Worm (Caenorhabditis elegans) whole organism, young adult: ENCODE results near the gene faah-2.
A peak's percentile ranks its signal among the peaks of the same experiment; 100 is the strongest.

Experiments used
- B0019.2 ChIP-seq: fragments of 200-800 bp; sonication (Bioruptor generic); conservative IDR thresholded peaks from 2 replicates; pipeline ENCODE4 v1.3.6; 2022; ENCODE audit warnings: missing genetic modification reagents, missing genetic modification characterization, missing compliant biosample characterization
- C06A6.2 ChIP-seq: fragments of 200-800 bp; sonication (Bioruptor generic); conservative IDR thresholded peaks from 2 replicates; pipeline ENCODE4 v1.3.6; 2022; ENCODE audit warnings: missing genetic modification characterization, missing compliant biosample characterization
- F23B12.7 ChIP-seq: sonication (generic microtip); optimal IDR thresholded peaks from 2 replicates; lab custom pipeline; 2017; ENCODE audit warnings: missing genetic modification characterization, mild to moderate bottlenecking, missing compliant biosample characterization, antibody characterized with exemption, moderate library complexity; ENCODE audit not compliant: insufficient read depth
- F39B2.1 ChIP-seq: fragments of 200-800 bp; sonication (Bioruptor generic); IDR thresholded peaks from 2 replicates; pipeline ENCODE4 v1.3.6; 2022; ENCODE audit warnings: missing genetic modification reagents, missing genetic modification characterization, missing compliant biosample characterization
- F49E8.2 ChIP-seq: sonication (generic microtip); optimal IDR thresholded peaks from 3 replicates; lab custom pipeline; 2017; ENCODE audit warnings: missing genetic modification characterization, mild to moderate bottlenecking, missing compliant biosample characterization, antibody characterized with exemption, moderate library complexity; ENCODE audit not compliant: insufficient read depth
- F57A8.1 ChIP-seq: fragments of 200-800 bp; sonication (Bioruptor generic); optimal IDR thresholded peaks from 2 replicates; lab custom pipeline; 2018; ENCODE audit warnings: mild to moderate bottlenecking, missing genetic modification characterization, moderate library complexity, missing compliant biosample characterization
- Y56A3A.18 ChIP-seq: fragments of 200-800 bp; sonication (Bioruptor generic); IDR thresholded peaks from 2 replicates; pipeline ENCODE4 v1.3.6; 2022; ENCODE audit warnings: missing genetic modification reagents, missing genetic modification characterization, missing compliant biosample characterization
- athp-1 ChIP-seq: sonication (generic microtip); optimal IDR thresholded peaks from 2 replicates; lab custom pipeline; 2017; ENCODE audit warnings: mild to moderate bottlenecking, missing genetic modification characterization, missing compliant biosample characterization
- cebp-1 ChIP-seq, 2 experiments: fragments of 200-800 bp in 1 of 2; sonication (Bioruptor generic) in 1 of 2; sonication (generic microtip) in 1 of 2; IDR thresholded peaks in 1 of 2; optimal IDR thresholded peaks in 1 of 2; 2 replicates each; pipeline versions ENCODE4 v1.3.6 to Lab custom; 2017 to 2022; ENCODE audit warnings: missing compliant biosample characterization in 2 of 2, missing genetic modification characterization in 2 of 2, mild to moderate bottlenecking in 1 of 2, missing genetic modification reagents in 1 of 2, moderate library complexity in 1 of 2
- ceh-100 ChIP-seq: fragments of 200-800 bp; sonication (Bioruptor generic); IDR thresholded peaks from 2 replicates; pipeline ENCODE4 v1.3.6; 2022; ENCODE audit warnings: missing genetic modification reagents, missing genetic modification characterization, missing compliant biosample characterization
- ceh-40 ChIP-seq: fragments of 200-800 bp; sonication (Bioruptor generic); IDR thresholded peaks from 2 replicates; pipeline ENCODE4 v1.3.6; 2022; ENCODE audit warnings: missing genetic modification characterization, missing compliant biosample characterization
- ceh-91 ChIP-seq: fragments of 200-800 bp; sonication (Bioruptor generic); IDR thresholded peaks from 2 replicates; pipeline ENCODE4 v1.3.6; 2022; ENCODE audit warnings: missing genetic modification reagents, missing genetic modification characterization, missing compliant biosample characterization
- die-1 ChIP-seq: sonication (generic microtip); optimal IDR thresholded peaks from 2 replicates; lab custom pipeline; 2016; ENCODE audit warnings: missing genotype, mild to moderate bottlenecking, missing genetic modification characterization, missing compliant biosample characterization
- dpff-1 ChIP-seq: sonication (generic microtip); optimal IDR thresholded peaks from 2 replicates; lab custom pipeline; 2017; ENCODE audit warnings: mild to moderate bottlenecking, missing genetic modification characterization, missing compliant biosample characterization
- efl-1 ChIP-seq: fragments of 150-350 bp; optimal IDR thresholded peaks from 2 replicates; lab custom pipeline; 2014; ENCODE audit warnings: missing biosample characterization, missing genetic modification reagents, missing genetic modification characterization
- ekl-4 ChIP-seq: fragments of 200-800 bp; sonication (Bioruptor generic); IDR thresholded peaks from 2 replicates; pipeline ENCODE4 v1.3.6; 2022; ENCODE audit warnings: missing genetic modification reagents, missing genetic modification characterization, missing compliant biosample characterization
- him-1 ChIP-seq: sonication (generic microtip); optimal IDR thresholded peaks from 2 replicates; lab custom pipeline; 2016; ENCODE audit warnings: missing genotype, missing genetic modification reagents, missing genetic modification characterization, missing compliant biosample characterization
- hrde-1 ChIP-seq: sonication (generic microtip); optimal IDR thresholded peaks from 2 replicates; lab custom pipeline; 2016; ENCODE audit warnings: missing genetic modification characterization, mild to moderate bottlenecking, missing compliant biosample characterization, moderate library complexity, missing genotype, missing genetic modification reagents, borderline replicate concordance
- let-526 ChIP-seq: fragments of 200-800 bp; sonication (Bioruptor generic); IDR thresholded peaks from 2 replicates; pipeline ENCODE4 v1.3.6; 2022; ENCODE audit warnings: missing genetic modification reagents, missing genetic modification characterization, missing compliant biosample characterization
- let-607 ChIP-seq, 2 experiments: fragments of 200-800 bp in 1 of 2; sonication (Bioruptor generic) in 1 of 2; sonication (generic microtip) in 1 of 2; optimal IDR thresholded peaks; 2 replicates each; lab custom pipeline; 2016 to 2018; ENCODE audit warnings: mild to moderate bottlenecking in 2 of 2, missing compliant biosample characterization in 2 of 2, missing genetic modification characterization in 2 of 2, moderate library complexity in 2 of 2, missing genotype in 1 of 2
- lin-26 ChIP-seq: fragments of 200-800 bp; sonication (Bioruptor generic); IDR thresholded peaks from 2 replicates; pipeline ENCODE4 v1.3.6; 2022; ENCODE audit warnings: missing genetic modification reagents, missing genetic modification characterization, missing compliant biosample characterization
- lin-40 ChIP-seq: sonication (generic microtip); optimal IDR thresholded peaks from 2 replicates; lab custom pipeline; 2016; ENCODE audit warnings: missing genetic modification characterization, mild to moderate bottlenecking, missing compliant biosample characterization, missing genotype, missing genetic modification reagents
- lsl-1 ChIP-seq: fragments of 200-800 bp; sonication (Bioruptor generic); optimal IDR thresholded peaks from 2 replicates; lab custom pipeline; 2018; ENCODE audit warnings: mild to moderate bottlenecking, missing genetic modification characterization, moderate library complexity, missing compliant biosample characterization
- madf-10 ChIP-seq: sonication (generic microtip); optimal IDR thresholded peaks from 2 replicates; lab custom pipeline; 2016; ENCODE audit warnings: mild to moderate bottlenecking, missing genetic modification characterization, missing compliant biosample characterization
- madf-6 ChIP-seq: fragments of 200-800 bp; sonication (Bioruptor generic); IDR thresholded peaks from 2 replicates; pipeline ENCODE4 v1.3.6; 2022; ENCODE audit warnings: missing genetic modification reagents, missing genetic modification characterization, missing compliant biosample characterization
- madf-8 ChIP-seq: fragments of 200-800 bp; sonication (Bioruptor generic); conservative IDR thresholded peaks from 2 replicates; pipeline ENCODE4 v1.3.6; 2022; ENCODE audit warnings: missing genetic modification reagents, missing genetic modification characterization, missing compliant biosample characterization
- mcd-1 ChIP-seq: fragments of 200-800 bp; sonication (Bioruptor generic); IDR thresholded peaks from 2 replicates; pipeline ENCODE4 v1.3.6; 2022; ENCODE audit warnings: missing genetic modification reagents, missing genetic modification characterization, missing compliant biosample characterization
- mes-4 ChIP-seq: sonication (generic microtip); optimal IDR thresholded peaks from 2 replicates; lab custom pipeline; 2016; ENCODE audit warnings: missing genotype, missing genetic modification characterization, missing compliant biosample characterization
- nfya-1 ChIP-seq: sonication (generic microtip); optimal IDR thresholded peaks from 2 replicates; lab custom pipeline; 2017; ENCODE audit warnings: antibody characterized with exemption, missing compliant biosample characterization, missing genetic modification characterization, borderline replicate concordance; ENCODE audit not compliant: insufficient read depth
- nhr-179 ChIP-seq: sonication (generic microtip); optimal IDR thresholded peaks from 2 replicates; lab custom pipeline; 2016; ENCODE audit warnings: mild to moderate bottlenecking, missing genetic modification characterization, missing compliant biosample characterization
- pha-4 ChIP-seq: fragments of 150-350 bp; sonication (generic microtip); optimal IDR thresholded peaks from 2 replicates; lab custom pipeline; 2014; ENCODE audit warnings: missing biosample characterization, missing genetic modification reagents, missing genetic modification characterization
- rec-8 ChIP-seq, 2 experiments: sonication (generic microtip); optimal IDR thresholded peaks; 2 replicates each; lab custom pipeline; 2016; ENCODE audit warnings: mild to moderate bottlenecking in 2 of 2, missing genetic modification characterization in 2 of 2, missing genetic modification reagents in 2 of 2, missing genotype in 2 of 2, missing biosample characterization in 1 of 2, missing compliant biosample characterization in 1 of 2, moderate library complexity in 1 of 2
- rpc-1 ChIP-seq, 2 experiments: fragments of 150-350 bp in 1 of 2; sonication (generic microtip) in 1 of 2; optimal IDR thresholded peaks; 2 replicates each; lab custom pipeline; 2014 to 2018; ENCODE audit warnings: missing biosample characterization in 1 of 2, missing genetic modification characterization in 1 of 2, missing genetic modification reagents in 1 of 2, missing genotype in 1 of 2
- tlf-1 ChIP-seq: fragments of 200-800 bp; sonication (Bioruptor generic); optimal IDR thresholded peaks from 2 replicates; lab custom pipeline; 2018; ENCODE audit warnings: mild to moderate bottlenecking, missing genetic modification characterization, missing compliant biosample characterization
- unc-62 ChIP-seq: fragments of 150-350 bp; optimal IDR thresholded peaks from 2 replicates; lab custom pipeline; 2014; ENCODE audit warnings: missing biosample characterization, missing genetic modification reagents, missing genetic modification characterization
- ztf-18 ChIP-seq: sonication (generic microtip); optimal IDR thresholded peaks from 2 replicates; lab custom pipeline; 2016; ENCODE audit warnings: missing genotype, mild to moderate bottlenecking, missing genetic modification characterization, missing compliant biosample characterization
- ztf-26 ChIP-seq: sonication (generic microtip); optimal IDR thresholded peaks from 2 replicates; lab custom pipeline; 2017; ENCODE audit warnings: missing genetic modification characterization, missing compliant biosample characterization
- ztf-28 ChIP-seq: fragments of 200-800 bp; sonication (Bioruptor generic); IDR thresholded peaks from 2 replicates; pipeline ENCODE4 v1.3.6; 2022; ENCODE audit warnings: missing genetic modification reagents, missing genetic modification characterization, missing compliant biosample characterization
- ztf-6 ChIP-seq: fragments of 200-800 bp; sonication (Bioruptor generic); IDR thresholded peaks from 2 replicates; pipeline ENCODE4 v1.3.6; 2022; ENCODE audit warnings: missing genetic modification reagents, missing genetic modification characterization, missing compliant biosample characterization

Gene faah-2

DNA sequence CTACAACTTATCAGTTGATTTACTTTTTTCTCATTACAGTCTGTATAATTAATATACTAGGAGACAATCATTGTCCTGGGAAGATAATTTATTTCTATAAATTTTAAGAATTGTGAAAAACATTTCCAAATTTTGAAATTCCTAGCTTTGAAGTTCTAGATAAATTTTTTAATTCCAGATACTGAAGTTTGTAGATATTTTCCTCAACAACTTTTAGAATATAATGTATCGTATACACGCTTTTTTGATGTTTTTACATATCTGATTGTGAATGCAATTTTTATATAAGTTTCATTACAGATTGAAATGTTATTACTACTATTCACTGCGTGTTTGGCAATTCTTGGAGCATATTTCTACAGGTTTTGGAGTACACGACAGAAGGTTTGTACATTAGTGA is at the start of gene faah-2:
Gene faah-2, plus strand, starts transcription at position 301 of the 400 bp plus-strand sequence.
- TF ChIP-seq nhr-179 (tag; lab: Kevin White, UChicago) (no peak), F57A8.1 (GFP tag; lab: Kevin White, UChicago) (no peak), hrde-1 (tag; lab: Kevin White, UChicago) (no peak), ztf-18 (tag; lab: Kevin White, UChicago) (no peak), ztf-6 (GFP tag; lab: Robert Waterston, UW) (no peak), rec-8 (tag; optimal IDR thresholded peaks at IDR 0.05; lab: Kevin White, UChicago) (no peak), madf-8 (no peak), let-607 (tag; optimal IDR thresholded peaks at IDR 0.05; lab: Kevin White, UChicago) (no peak), mes-4 (tag; lab: Kevin White, UChicago) (no peak)
- TF ChIP-seq, all 124 proteins: peak for 0

DNA sequence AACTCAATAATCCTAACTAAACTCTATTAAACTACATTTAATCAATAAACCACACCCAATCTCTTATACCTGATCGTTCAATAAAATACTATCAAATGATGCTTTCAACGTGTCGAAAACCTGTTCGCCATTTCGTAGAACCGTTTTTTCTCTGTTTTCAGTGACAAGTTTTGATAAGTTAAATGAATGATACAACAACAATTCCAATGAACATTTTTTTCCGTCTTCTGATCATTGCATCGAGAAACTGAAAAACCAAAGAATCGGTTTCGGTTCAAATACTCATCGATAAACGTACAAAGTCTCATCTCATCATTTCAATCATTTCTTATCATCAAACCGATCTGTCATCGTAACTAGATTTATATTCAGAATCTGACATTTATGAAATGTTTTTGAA is 49.0 kb upstream of the faah-2 start:
- TF ChIP-seq madf-10 (no peak), ztf-26 (peak; percentile 16), lin-40 (tag; lab: Kevin White, UChicago) (peak; percentile 22)

DNA sequence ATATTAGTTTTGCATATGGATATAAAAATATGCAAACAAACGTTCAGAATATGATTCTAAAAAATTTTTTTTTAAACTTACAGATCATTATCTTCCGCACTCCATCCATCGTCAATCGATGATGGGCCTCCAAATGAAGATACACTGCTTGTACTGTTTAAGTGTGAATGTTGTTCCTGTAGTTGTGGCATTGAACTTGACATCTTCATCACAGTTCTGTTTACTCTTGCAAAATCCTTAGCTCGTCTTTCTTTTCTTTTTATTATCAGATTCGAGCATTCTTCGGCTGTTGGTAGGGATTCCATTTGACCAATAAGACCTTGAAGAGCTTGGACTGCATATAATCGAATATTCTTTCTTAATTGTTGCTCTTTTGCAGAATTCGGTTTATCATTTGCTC is 47.2 kb upstream of the faah-2 start:
- TF ChIP-seq F23B12.7 (tag; lab: Kevin White, UChicago) = no peak
- TF ChIP-seq tlf-1 = no peak
- no peak for TF ChIP-seq efl-1
- no peak for TF ChIP-seq let-607 (tag; optimal IDR thresholded peaks at IDR 0.05; lab: Kevin White, UChicago)
- no peak for TF ChIP-seq B0019.2 (GFP tag; lab: Robert Waterston, UW)
- no peak for TF ChIP-seq nfya-1
- TF ChIP-seq F57A8.1 (GFP tag; lab: Kevin White, UChicago) = no peak
- no peak for TF ChIP-seq lin-26 (GFP tag; lab: Robert Waterston, UW)
- TF ChIP-seq pha-4 (tag; lab: Kevin White, UChicago) = no peak
- no peak for TF ChIP-seq athp-1 (tag; lab: Kevin White, UChicago)
- no peak for TF ChIP-seq nhr-179 (tag; lab: Kevin White, UChicago)
- no peak for TF ChIP-seq ztf-6 (GFP tag; lab: Robert Waterston, UW)
- no peak for TF ChIP-seq ceh-100 (GFP tag; lab: Robert Waterston, UW)
- no peak for TF ChIP-seq cebp-1 (GFP tag; IDR thresholded peaks at IDR 0.05; lab: Robert Waterston, UW)
- TF ChIP-seq cebp-1 (tag; optimal IDR thresholded peaks at IDR 0.05; lab: Kevin White, UChicago) = no peak
- TF ChIP-seq ceh-91 (GFP tag; lab: Robert Waterston, UW) = no peak
- TF ChIP-seq mcd-1 = no peak
- no peak for TF ChIP-seq Y56A3A.18

DNA sequence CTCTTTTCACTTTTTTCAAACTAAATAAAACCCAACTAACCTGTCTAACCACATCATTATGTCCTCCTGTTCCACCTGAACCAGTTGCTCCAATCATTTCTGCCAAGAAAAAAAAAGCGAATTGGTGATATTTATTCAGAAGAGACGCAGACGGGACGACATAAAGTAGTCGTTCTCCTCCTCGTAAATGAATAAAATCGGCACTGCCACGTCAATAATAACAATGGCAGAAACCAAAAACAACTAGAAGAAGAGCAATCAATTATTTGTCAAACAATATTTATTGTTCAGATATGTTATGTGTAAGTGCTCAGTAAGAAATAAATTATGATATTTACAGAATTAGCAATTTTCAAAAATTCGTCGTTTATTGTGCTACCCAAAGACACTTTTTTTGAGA is 44.7 kb upstream of the faah-2 start, which contains the start of gene rabs-5:
Gene rabs-5, minus strand, starts transcription at position 101 of the 400 bp plus-strand sequence.
- TF ChIP-seq ceh-91 (GFP tag; lab: Robert Waterston, UW) = no peak
- TF ChIP-seq F49E8.2 (tag; lab: Kevin White, UChicago) = peak; percentile 4

DNA sequence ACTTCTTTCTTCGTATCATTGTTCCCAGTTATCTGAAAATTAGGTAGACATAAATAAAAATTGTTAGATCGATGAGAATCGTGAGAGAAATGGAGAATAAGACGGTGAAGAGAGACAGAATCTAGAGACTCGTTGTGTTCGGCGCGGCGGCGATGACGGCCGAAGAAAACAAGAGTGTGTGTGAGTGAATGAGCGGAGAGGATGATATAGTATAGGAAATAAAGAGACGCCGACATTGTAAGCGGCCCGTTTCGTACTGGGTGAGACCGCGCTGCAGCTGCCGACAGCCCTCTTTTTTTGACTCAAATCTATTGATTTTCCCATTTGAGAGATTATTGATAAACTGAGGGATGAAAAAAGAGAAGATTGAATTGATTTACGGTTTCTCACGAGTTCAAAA is 40.1 kb upstream of the faah-2 start, which contains the start of gene Y42H9AR.4:
Gene Y42H9AR.4, minus strand, starts transcription at position 32 of the 400 bp plus-strand sequence.
- TF ChIP-seq F39B2.1 = no peak
- no peak for TF ChIP-seq lsl-1 (GFP tag; lab: Kevin White, UChicago)
- no peak for TF ChIP-seq nhr-179 (tag; lab: Kevin White, UChicago)
- no peak for TF ChIP-seq ztf-26
- TF ChIP-seq C06A6.2 = no peak
- no peak for TF ChIP-seq ceh-91 (GFP tag; lab: Robert Waterston, UW)
- no peak for TF ChIP-seq him-1 (tag; lab: Kevin White, UChicago)
- peak; percentile 35; the same call in 1 of the 2 replicates for TF ChIP-seq madf-6 (GFP tag; lab: Robert Waterston, UW)
- no peak for TF ChIP-seq ceh-40 (GFP tag; lab: Robert Waterston, UW)
- no peak for TF ChIP-seq ztf-28 (GFP tag; lab: Robert Waterston, UW)
- no peak for TF ChIP-seq rpc-1 (optimal IDR thresholded peaks at IDR 0.05; lab: Kevin White, UChicago)
- TF ChIP-seq rpc-1 (tag; optimal IDR thresholded peaks at IDR 0.05; lab: Kevin White, UChicago) = no peak
- TF ChIP-seq let-526 (GFP tag; lab: Robert Waterston, UW) = no peak
- TF ChIP-seq ekl-4 = 0 out of 2 replicates have a peak, but pooled peaks have one; percentile 43
- TF ChIP-seq die-1 (tag; lab: Kevin White, UChicago) = no peak
- TF ChIP-seq let-607 (tag; optimal IDR thresholded peaks at IDR 0.05; lab: Kevin White, UChicago) = peak in 1 of 2 experiments; percentile 12
- no peak for TF ChIP-seq unc-62 (GFP tag; lab: Kevin White, UChicago)
- TF ChIP-seq F57A8.1 (GFP tag; lab: Kevin White, UChicago) = no peak
- no peak for TF ChIP-seq dpff-1 (tag; lab: Kevin White, UChicago)
